Worm (Caenorhabditis elegans): ENCODE measurements around the gene iff-1.

The iff-1 gene

DNA sequence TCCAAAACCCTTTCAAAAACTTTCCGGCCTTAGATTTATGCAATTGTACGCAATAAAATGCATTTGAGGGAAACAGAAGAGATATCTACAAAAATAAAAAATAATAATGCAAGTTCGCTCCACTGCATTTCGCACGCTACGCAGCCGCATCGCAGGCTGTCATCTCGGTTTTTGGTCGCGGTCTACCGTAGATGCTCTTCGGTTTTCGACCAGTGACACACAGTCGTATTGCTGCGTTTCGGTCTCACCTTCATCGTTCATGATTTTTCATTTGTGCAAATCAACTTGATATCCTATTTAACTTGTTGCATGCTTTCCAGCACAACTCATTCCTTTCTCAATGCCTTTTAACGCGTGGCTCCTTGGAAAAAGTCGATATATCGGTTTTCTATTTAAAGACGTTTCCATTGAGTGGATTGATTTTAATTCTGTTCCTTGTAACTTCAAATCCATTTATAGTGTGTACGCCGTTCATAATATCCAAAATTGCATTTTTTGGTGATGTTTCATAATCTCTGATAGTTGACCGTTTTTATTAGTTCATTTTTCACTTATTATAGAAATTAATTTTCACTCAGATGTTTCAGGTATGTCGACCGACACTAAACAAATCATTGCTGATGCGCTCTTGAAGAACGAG is 33.8 kb upstream of the iff-1 start, which contains the start of gene vha-1 (continued):
- TF ChIP-seq sdz-12 (GFP tag; optimal IDR thresholded peaks at IDR 0.05): no peak
- TF ChIP-seq mdl-1 (tag; optimal IDR thresholded peaks at IDR 0.05): peak; percentile 4 to 70
- TF ChIP-seq ceh-82 (tag; optimal IDR thresholded peaks at IDR 0.05): no peak
- no peak for TF ChIP-seq spr-3 (GFP tag; optimal IDR thresholded peaks at IDR 0.05)
- TF ChIP-seq dmd-6 (GFP tag; IDR thresholded peaks at IDR 0.05): peak; percentile 93
- TF ChIP-seq Y75B8A.6 (GFP tag; IDR thresholded peaks at IDR 0.05): no peak
- no peak for TF ChIP-seq mxl-2 (GFP tag; conservative IDR thresholded peaks at IDR 0.05)
- TF ChIP-seq nhr-41 (GFP tag; IDR thresholded peaks at IDR 0.05): no peak
- TF ChIP-seq lin-13 (GFP tag; optimal IDR thresholded peaks at IDR 0.05): peak; percentile 95
- no peak for TF ChIP-seq ceh-28 (tag; optimal IDR thresholded peaks at IDR 0.05)
- TF ChIP-seq zfp-3 (GFP tag; conservative IDR thresholded peaks at IDR 0.05): no peak
- no peak for TF ChIP-seq aly-2 (tag; optimal IDR thresholded peaks at IDR 0.05)
- TF ChIP-seq zip-11 (GFP tag; IDR thresholded peaks at IDR 0.05): no peak
- no peak for TF ChIP-seq zfp-2 (tag; optimal IDR thresholded peaks at IDR 0.05)
- TF ChIP-seq F26F4.8 (GFP tag; conservative IDR thresholded peaks at IDR 0.05): no peak
- peak; percentile 94 for TF ChIP-seq dve-1 (tag; optimal IDR thresholded peaks at IDR 0.05; ENCODE audit: insufficient read depth)
- no peak for TF ChIP-seq snpc-1.2 (GFP tag; IDR thresholded peaks at IDR 0.05)
- no peak for TF ChIP-seq daf-8 (GFP tag; IDR thresholded peaks at IDR 0.05)
- TF ChIP-seq php-3 (GFP tag; IDR thresholded peaks at IDR 0.05): no peak
- TF ChIP-seq dmd-8 (GFP tag; IDR thresholded peaks at IDR 0.05): no peak
- no peak for TF ChIP-seq Y48G9A.11 (GFP tag; IDR thresholded peaks at IDR 0.05)
- peak; percentile 64 for TF ChIP-seq spr-1 (tag; optimal IDR thresholded peaks at IDR 0.05)
- TF ChIP-seq ceh-32 (tag; optimal IDR thresholded peaks at IDR 0.05; ENCODE audit: poor library complexity): no peak
- TF ChIP-seq ama-1 (optimal IDR thresholded peaks at IDR 0.05): peak; percentile 87
- TF ChIP-seq nhr-76 (tag; optimal IDR thresholded peaks at IDR 0.05): no peak
- TF ChIP-seq daf-12 (tag; optimal IDR thresholded peaks at IDR 0.05): no peak
- no peak for TF ChIP-seq F49E8.2 (tag; optimal IDR thresholded peaks at IDR 0.05; ENCODE audit: borderline replicate concordance)
- TF ChIP-seq daf-16 (GFP tag; optimal IDR thresholded peaks at IDR 0.05): no peak
- peak; percentile 60 for TF ChIP-seq daf-16 (tag; optimal IDR thresholded peaks at IDR 0.05)
- TF ChIP-seq hlh-11 (tag; optimal IDR thresholded peaks at IDR 0.05): peak; percentile 88
- TF ChIP-seq hmg-1.1 (GFP tag; IDR thresholded peaks at IDR 0.05): peak; percentile 77
- peak; percentile 40 for TF ChIP-seq nhr-48 (tag; optimal IDR thresholded peaks at IDR 0.05)
- no peak for TF ChIP-seq saeg-2 (GFP tag; IDR thresholded peaks at IDR 0.05)
- peak; percentile 92 for TF ChIP-seq mep-1 (tag; optimal IDR thresholded peaks at IDR 0.05)
- TF ChIP-seq rbr-2 (tag; optimal IDR thresholded peaks at IDR 0.05): peak; percentile 82
- no peak for TF ChIP-seq daf-19 (GFP tag; conservative IDR thresholded peaks at IDR 0.05)
- TF ChIP-seq mxl-3 (GFP tag; optimal IDR thresholded peaks at IDR 0.05): peak; percentile 86
- no peak for TF ChIP-seq lir-3 (tag; optimal IDR thresholded peaks at IDR 0.05)
- peak; percentile 71; the same call in 1 of the 2 replicates for TF ChIP-seq mdt-29 (GFP tag; IDR thresholded peaks at IDR 0.05)
- no peak for TF ChIP-seq madf-5 (GFP tag; IDR thresholded peaks at IDR 0.05)
- peak; percentile 66 for TF ChIP-seq nhr-25 (tag; optimal IDR thresholded peaks at IDR 0.05; ENCODE audit: borderline replicate concordance, insufficient read depth)
- TF ChIP-seq Y5F2A.4 (GFP tag; optimal IDR thresholded peaks at IDR 0.05): no peak
- TF ChIP-seq hif-1 (tag; optimal IDR thresholded peaks at IDR 0.05): peak in 1 of 2 experiments; percentile 58
- no peak for TF ChIP-seq D1046.2 (GFP tag; IDR thresholded peaks at IDR 0.05)
- peak; percentile 89 for TF ChIP-seq nhr-6 (tag; optimal IDR thresholded peaks at IDR 0.05)
- no peak for TF ChIP-seq lim-7 (GFP tag; IDR thresholded peaks at IDR 0.05)
- no peak for TF ChIP-seq lin-29 (GFP tag; IDR thresholded peaks at IDR 0.05)
- TF ChIP-seq lin-38 (GFP tag; IDR thresholded peaks at IDR 0.05): peak; percentile 97
- TF ChIP-seq nhr-102 (tag; optimal IDR thresholded peaks at IDR 0.05): peak; percentile 63
